Worm (Caenorhabditis elegans) whole organism, L1 larva: Measurements from ENCODE around the gene C07B5.8.

Experiments used
- C16A3.4 ChIP-seq: fragments of 150-350 bp; optimal IDR thresholded peaks from 2 replicates; lab custom pipeline; 2014; ENCODE audit warnings: missing biosample characterization, missing genetic modification characterization
- aha-1 ChIP-seq: fragments of 150-350 bp; optimal IDR thresholded peaks from 2 replicates; lab custom pipeline; 2014; ENCODE audit warnings: missing biosample characterization, missing genetic modification characterization
- ama-1 ChIP-seq: fragments of 150-350 bp; optimal IDR thresholded peaks from 2 replicates; lab custom pipeline; 2014
- blmp-1 ChIP-seq: fragments of 150-350 bp; optimal IDR thresholded peaks from 2 replicates; lab custom pipeline; 2014; ENCODE audit warnings: missing biosample characterization, missing genetic modification characterization
- ceh-63 ChIP-seq: fragments of 200-800 bp; sonication (Bioruptor generic); optimal IDR thresholded peaks from 2 replicates; lab custom pipeline; 2018; ENCODE audit warnings: mild to moderate bottlenecking, missing genetic modification characterization, missing compliant biosample characterization
- ceh-8 ChIP-seq: fragments of 200-800 bp; sonication (Bioruptor generic); optimal IDR thresholded peaks from 2 replicates; lab custom pipeline; 2018; ENCODE audit warnings: mild to moderate bottlenecking, missing genetic modification characterization, moderate library complexity, missing compliant biosample characterization
- ceh-88 ChIP-seq: fragments of 200-800 bp; sonication (Bioruptor generic); IDR thresholded peaks from 2 replicates; pipeline ENCODE4 v1.3.6; 2022; ENCODE audit warnings: missing genetic modification characterization, missing compliant biosample characterization
- ceh-90 ChIP-seq: sonication (generic microtip); optimal IDR thresholded peaks from 2 replicates; lab custom pipeline; 2016; ENCODE audit warnings: missing genetic modification characterization, missing compliant biosample characterization
- ces-1 ChIP-seq: fragments of 150-350 bp; optimal IDR thresholded peaks from 2 replicates; lab custom pipeline; 2014; ENCODE audit warnings: missing biosample characterization, missing genetic modification reagents, missing genetic modification characterization
- dpl-1 ChIP-seq, 3 experiments: fragments of 150-350 bp in 2 of 3; sonication (generic microtip) in 1 of 3; optimal IDR thresholded peaks; 2 replicates each; lab custom pipeline; 2014 to 2017; ENCODE audit warnings: missing biosample characterization in 3 of 3, missing genetic modification characterization in 3 of 3, missing genetic modification reagents in 3 of 3
- dsc-1 ChIP-seq: sonication (generic microtip); optimal IDR thresholded peaks from 2 replicates; lab custom pipeline; 2016; ENCODE audit warnings: mild to moderate bottlenecking, missing genetic modification characterization, missing compliant biosample characterization
- efl-3 ChIP-seq: fragments of 200-800 bp; sonication (Bioruptor generic); optimal IDR thresholded peaks from 2 replicates; lab custom pipeline; 2018; ENCODE audit warnings: mild to moderate bottlenecking, missing genetic modification characterization, missing compliant biosample characterization
- egl-13 ChIP-seq: sonication (generic microtip); optimal IDR thresholded peaks from 2 replicates; lab custom pipeline; 2016; ENCODE audit warnings: missing genotype, missing genetic modification reagents, missing genetic modification characterization, missing compliant biosample characterization
- egl-27 ChIP-seq, 2 experiments: fragments of 150-350 bp in 1 of 2; sonication (generic microtip); optimal IDR thresholded peaks; 3 replicates each; lab custom pipeline; 2017 to 2018; ENCODE audit warnings: missing biosample characterization in 2 of 2, missing genetic modification characterization in 2 of 2, missing genetic modification reagents in 2 of 2
- elt-2 ChIP-seq: sonication (generic microtip); optimal IDR thresholded peaks from 2 replicates; lab custom pipeline; 2016; ENCODE audit warnings: missing genetic modification characterization, mild to moderate bottlenecking, inconsistent platforms, missing compliant biosample characterization, missing genetic modification reagents
- elt-3 ChIP-seq, 6 experiments: fragments of 150-350 bp in 1 of 6; sonication (generic microtip); optimal IDR thresholded peaks; 2 replicates each; lab custom pipeline; 2017 to 2018; ENCODE audit warnings: missing biosample characterization in 6 of 6, missing genetic modification characterization in 6 of 6, inconsistent platforms in 1 of 6
- ets-5 ChIP-seq: fragments of 200-800 bp; sonication (Bioruptor generic); IDR thresholded peaks from 2 replicates; pipeline ENCODE4 v1.3.6; 2022; ENCODE audit warnings: missing genetic modification characterization, missing compliant biosample characterization
- fkh-4 ChIP-seq: sonication (generic microtip); optimal IDR thresholded peaks from 2 replicates; lab custom pipeline; 2016; ENCODE audit warnings: missing compliant biosample characterization, missing genetic modification characterization, borderline replicate concordance
- fkh-8 ChIP-seq: sonication (generic microtip); optimal IDR thresholded peaks from 2 replicates; lab custom pipeline; 2016; ENCODE audit warnings: mild to moderate bottlenecking, missing genetic modification characterization, missing compliant biosample characterization
- fos-1 ChIP-seq: fragments of 150-350 bp; optimal IDR thresholded peaks from 2 replicates; lab custom pipeline; 2014; ENCODE audit warnings: missing biosample characterization, missing genetic modification characterization
- hlh-4 ChIP-seq: sonication (generic microtip); optimal IDR thresholded peaks from 2 replicates; lab custom pipeline; 2016; ENCODE audit warnings: mild to moderate bottlenecking, missing genetic modification characterization, missing compliant biosample characterization
- hpl-2 ChIP-seq: fragments of 150-350 bp; optimal IDR thresholded peaks from 2 replicates; lab custom pipeline; 2014; ENCODE audit warnings: missing biosample characterization, missing genetic modification reagents, missing genetic modification characterization
- isw-1 ChIP-seq: fragments of 200-800 bp; sonication (Bioruptor generic); IDR thresholded peaks from 2 replicates; pipeline ENCODE4 v1.3.6; 2022; ENCODE audit warnings: missing genetic modification characterization, missing compliant biosample characterization
- jun-1 ChIP-seq: fragments of 150-350 bp; optimal IDR thresholded peaks from 2 replicates; lab custom pipeline; 2014; ENCODE audit warnings: missing biosample characterization, missing genetic modification reagents, missing genetic modification characterization
- lin-13 ChIP-seq: fragments of 150-350 bp; optimal IDR thresholded peaks from 2 replicates; lab custom pipeline; 2014; ENCODE audit warnings: missing biosample characterization, missing genetic modification reagents, missing genetic modification characterization
- lin-14 ChIP-seq: fragments of 200-800 bp; sonication (Bioruptor generic); optimal IDR thresholded peaks from 2 replicates; lab custom pipeline; 2018; ENCODE audit warnings: mild to moderate bottlenecking, missing genetic modification characterization, moderate library complexity, missing compliant biosample characterization
- lin-35 ChIP-seq, 2 experiments: fragments of 150-350 bp; optimal IDR thresholded peaks; 2 replicates each; lab custom pipeline; 2014; ENCODE audit warnings: missing biosample characterization in 2 of 2, missing genetic modification characterization in 2 of 2, missing genetic modification reagents in 2 of 2
- lin-39 ChIP-seq: fragments of 150-350 bp; optimal IDR thresholded peaks from 2 replicates; lab custom pipeline; 2014; ENCODE audit warnings: missing biosample characterization, missing genetic modification reagents, missing genetic modification characterization
- lir-3 ChIP-seq: sonication (generic microtip); optimal IDR thresholded peaks from 2 replicates; lab custom pipeline; 2016; ENCODE audit warnings: mild to moderate bottlenecking, missing genetic modification characterization, moderate library complexity, missing compliant biosample characterization; ENCODE audit not compliant: poor library complexity
- lsy-2 ChIP-seq, 2 experiments: fragments of 150-350 bp; optimal IDR thresholded peaks; 2 replicates each; lab custom pipeline; 2014; ENCODE audit warnings: missing biosample characterization in 2 of 2, missing genetic modification characterization in 2 of 2
- mdl-1 ChIP-seq, 2 experiments: fragments of 150-350 bp; optimal IDR thresholded peaks; 2 replicates each; lab custom pipeline; 2014 to 2017; ENCODE audit warnings: missing biosample characterization in 2 of 2, missing genetic modification characterization in 2 of 2, inconsistent platforms in 1 of 2
- mef-2 ChIP-seq: fragments of 150-350 bp; optimal IDR thresholded peaks from 2 replicates; lab custom pipeline; 2014; ENCODE audit warnings: missing biosample characterization, missing genetic modification characterization
- mep-1 ChIP-seq: fragments of 150-350 bp; optimal IDR thresholded peaks from 2 replicates; lab custom pipeline; 2014; ENCODE audit warnings: missing biosample characterization, missing genetic modification characterization
- nhr-12 ChIP-seq: sonication (generic microtip); optimal IDR thresholded peaks from 2 replicates; lab custom pipeline; 2017; ENCODE audit warnings: missing biosample characterization, missing genetic modification characterization
- nhr-20 ChIP-seq: sonication (generic microtip); optimal IDR thresholded peaks from 2 replicates; lab custom pipeline; 2016; ENCODE audit warnings: mild to moderate bottlenecking, missing genetic modification characterization, missing compliant biosample characterization
- nhr-237 ChIP-seq: fragments of 150-350 bp; optimal IDR thresholded peaks from 2 replicates; lab custom pipeline; 2014; ENCODE audit warnings: missing biosample characterization, missing genetic modification characterization
- nhr-47 ChIP-seq: sonication (generic microtip); optimal IDR thresholded peaks from 2 replicates; lab custom pipeline; 2016; ENCODE audit warnings: mild to moderate bottlenecking, missing genetic modification characterization, moderate library complexity, missing compliant biosample characterization
- nhr-71 ChIP-seq: sonication (generic microtip); optimal IDR thresholded peaks from 2 replicates; lab custom pipeline; 2016; ENCODE audit warnings: mild to moderate bottlenecking, missing genetic modification characterization, moderate library complexity, missing compliant biosample characterization
- nhr-76 ChIP-seq: sonication (generic microtip); optimal IDR thresholded peaks from 2 replicates; lab custom pipeline; 2017; ENCODE audit warnings: missing biosample characterization, missing genetic modification characterization
- nhr-84 ChIP-seq: sonication (generic microtip); optimal IDR thresholded peaks from 2 replicates; lab custom pipeline; 2017; ENCODE audit warnings: missing biosample characterization, missing genetic modification characterization
- pax-3 ChIP-seq: fragments of 200-800 bp; sonication (Bioruptor generic); optimal IDR thresholded peaks from 2 replicates; lab custom pipeline; 2018; ENCODE audit warnings: mild to moderate bottlenecking, missing genetic modification characterization, moderate library complexity, missing compliant biosample characterization
- pqm-1 ChIP-seq: sonication (generic microtip); optimal IDR thresholded peaks from 3 replicates; lab custom pipeline; 2017; ENCODE audit warnings: missing biosample characterization, missing genetic modification characterization
- rnt-1 ChIP-seq: sonication (generic microtip); optimal IDR thresholded peaks from 2 replicates; lab custom pipeline; 2016; ENCODE audit warnings: mild to moderate bottlenecking, missing genetic modification characterization, moderate library complexity, missing compliant biosample characterization
- snpc-4 ChIP-seq: fragments of 150-350 bp; optimal IDR thresholded peaks from 2 replicates; lab custom pipeline; 2014; ENCODE audit warnings: missing biosample characterization, missing genetic modification characterization
- snu-23 ChIP-seq: sonication (generic microtip); optimal IDR thresholded peaks from 2 replicates; lab custom pipeline; 2016; ENCODE audit warnings: missing genetic modification characterization, missing compliant biosample characterization
- sox-4 ChIP-seq: sonication (generic microtip); optimal IDR thresholded peaks from 2 replicates; lab custom pipeline; 2016; ENCODE audit warnings: missing genetic modification characterization, missing compliant biosample characterization
- sptf-1 ChIP-seq: fragments of 150-350 bp; optimal IDR thresholded peaks from 2 replicates; lab custom pipeline; 2014; ENCODE audit warnings: missing biosample characterization, missing genetic modification characterization
- unc-130 ChIP-seq: fragments of 150-350 bp; optimal IDR thresholded peaks from 2 replicates; lab custom pipeline; 2017; ENCODE audit warnings: missing biosample characterization, missing genetic modification characterization, inconsistent platforms
- xbp-1 ChIP-seq: sonication (generic microtip); optimal IDR thresholded peaks from 2 replicates; lab custom pipeline; 2016; ENCODE audit warnings: missing genetic modification characterization, missing compliant biosample characterization

The C07B5.8 gene

DNA sequence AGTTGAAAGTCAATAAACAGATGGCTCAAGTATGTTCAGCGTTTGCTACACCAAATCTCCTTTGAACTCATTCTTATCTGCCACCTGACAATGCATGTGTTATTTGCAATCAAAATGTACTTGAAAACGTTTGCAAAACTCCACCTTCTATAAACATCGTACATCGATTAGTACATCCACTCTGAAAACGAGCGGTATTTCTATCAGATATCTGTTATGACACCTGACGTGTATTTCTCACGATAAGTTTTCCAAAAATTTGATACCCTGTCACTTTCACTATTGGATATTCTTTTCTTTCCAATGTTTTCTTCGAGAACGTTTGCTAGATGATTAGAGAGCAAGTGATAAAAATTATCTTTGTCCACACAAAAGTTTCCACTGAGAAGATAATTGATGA lies 7.8 kb upstream of the C07B5.8 start (continued):
- TF ChIP-seq fos-1 (tag; lab: Kevin White, UChicago) = no peak
- peak in 1 of 6 experiments; percentile 24 for TF ChIP-seq elt-3 (tag; optimal IDR thresholded peaks at IDR 0.05; lab: Kevin White, UChicago)
- peak in 1 of 2 experiments; percentile 40 for TF ChIP-seq lsy-2 (tag; optimal IDR thresholded peaks at IDR 0.05; lab: Kevin White, UChicago)
- TF ChIP-seq lin-39 (tag; lab: Kevin White, UChicago) = no peak
- TF ChIP-seq xbp-1 (tag; lab: Kevin White, UChicago) = no peak
- TF ChIP-seq blmp-1 (tag; lab: Kevin White, UChicago) = no peak
- TF ChIP-seq mep-1 = peak; percentile 38

DNA sequence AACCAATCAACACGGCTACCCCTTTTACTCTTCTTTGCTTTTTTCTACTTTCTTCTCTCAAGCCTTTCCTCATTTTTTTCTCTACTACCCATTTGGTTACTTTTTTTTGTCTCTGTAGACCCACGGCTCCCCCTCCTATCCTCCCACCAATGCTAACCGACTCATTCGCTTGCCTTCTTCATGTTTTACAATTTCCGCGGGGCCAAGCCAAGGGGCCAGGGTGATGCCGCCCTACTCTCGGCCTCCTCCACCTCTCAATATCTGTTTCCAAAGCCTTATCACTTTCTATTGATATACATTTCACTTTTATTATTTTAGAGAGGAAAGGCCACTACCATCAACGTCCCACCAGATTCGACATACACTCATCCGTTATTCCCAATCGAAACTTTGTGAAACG lies 6.8 kb upstream of the C07B5.8 start, which contains the start of gene F49E2.5:
F49E2.5 (plus strand) TSS at position 301 of the 400 bp plus-strand sequence.
- TF ChIP-seq blmp-1 (tag; lab: Kevin White, UChicago) (peak; percentile 41), lin-14 (GFP tag; lab: Kevin White, UChicago) (peak; percentile 17), sox-4 (tag; lab: Kevin White, UChicago) (no peak), xbp-1 (tag; lab: Kevin White, UChicago) (no peak)
- TF ChIP-seq, all 84 proteins: peak for 2

DNA sequence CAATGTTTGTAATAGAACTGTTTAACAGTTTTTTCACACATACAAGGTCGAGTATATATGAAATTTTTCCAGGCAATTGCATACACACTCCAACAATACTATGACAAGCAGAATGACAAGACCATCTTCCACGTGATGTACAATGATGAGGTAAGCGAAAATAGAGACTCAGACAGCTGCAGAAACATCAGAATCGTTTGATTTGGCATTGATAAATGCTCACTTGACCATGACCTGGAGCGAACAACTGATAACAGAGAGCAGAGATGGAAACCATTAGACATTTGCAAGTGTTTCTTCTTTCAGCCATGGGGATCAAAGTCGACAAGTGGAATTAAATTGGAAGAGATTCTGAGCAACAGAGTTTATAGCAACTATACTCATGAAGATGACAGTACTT lies 3.9 kb upstream of the C07B5.8 start:
- TF ChIP-seq efl-3 (GFP tag; lab: Kevin White, UChicago) = no peak
- no peak for TF ChIP-seq nhr-84
- TF ChIP-seq ceh-88 (GFP tag; lab: Robert Waterston, UW) = no peak
- TF ChIP-seq nhr-71 (tag; lab: Kevin White, UChicago) = peak; percentile 56
- peak; percentile 11 for TF ChIP-seq hpl-2 (GFP tag; lab: Kevin White, UChicago)
- no peak for TF ChIP-seq snpc-4 (tag; lab: Kevin White, UChicago)
- TF ChIP-seq elt-2 (tag; lab: Kevin White, UChicago) = peak; percentile 94
- no peak for TF ChIP-seq rnt-1 (tag; lab: Kevin White, UChicago)
- peak in 1 of 2 experiments; percentile 70 for TF ChIP-seq mdl-1 (tag; optimal IDR thresholded peaks at IDR 0.05; lab: Kevin White, UChicago)
- no peak for TF ChIP-seq xbp-1 (tag; lab: Kevin White, UChicago)
- TF ChIP-seq lir-3 (tag; lab: Kevin White, UChicago) = no peak
- TF ChIP-seq ceh-90 (tag; lab: Kevin White, UChicago) = no peak
- no peak for TF ChIP-seq ets-5 (GFP tag; lab: Robert Waterston, UW)
- no peak for TF ChIP-seq egl-13 (tag; lab: Kevin White, UChicago)
- TF ChIP-seq hlh-4 (tag; lab: Kevin White, UChicago) = no peak
- TF ChIP-seq dpl-1 (GFP tag; optimal IDR thresholded peaks at IDR 0.05; lab: Kevin White, UChicago) = no peak
- no peak for TF ChIP-seq aha-1 (tag; lab: Kevin White, UChicago)
- TF ChIP-seq fkh-8 (tag; lab: Kevin White, UChicago) = no peak
- no peak for TF ChIP-seq lin-39 (tag; lab: Kevin White, UChicago)
- no peak for TF ChIP-seq fkh-4 (tag; lab: Kevin White, UChicago)
- no peak for TF ChIP-seq ceh-63 (GFP tag; lab: Kevin White, UChicago)
- no peak for TF ChIP-seq dsc-1 (tag; lab: Kevin White, UChicago)
- no peak for TF ChIP-seq ceh-8
- TF ChIP-seq sptf-1 (tag; lab: Kevin White, UChicago) = no peak
- no peak for TF ChIP-seq C16A3.4 (tag; lab: Kevin White, UChicago)
- TF ChIP-seq jun-1 (tag; lab: Kevin White, UChicago) = peak; percentile 16
- peak; percentile 68 for TF ChIP-seq nhr-20 (tag; lab: Kevin White, UChicago)
- no peak for TF ChIP-seq isw-1
- no peak for TF ChIP-seq unc-130 (tag; lab: Kevin White, UChicago)
- no peak for TF ChIP-seq ama-1 (lab: Kevin White, UChicago)
- no peak for TF ChIP-seq nhr-76 (tag; lab: Kevin White, UChicago)
- no peak for TF ChIP-seq nhr-237
- TF ChIP-seq egl-27 (tag; optimal IDR thresholded peaks at IDR 0.05; lab: Kevin White, UChicago) = no peak
- peak; percentile 36 for TF ChIP-seq snu-23 (GFP tag; lab: Kevin White, UChicago)
- no peak for TF ChIP-seq pax-3 (tag; lab: Kevin White, UChicago)
- TF ChIP-seq lin-35 (GFP tag; optimal IDR thresholded peaks at IDR 0.05; lab: Kevin White, UChicago) = peak in 1 of 2 experiments; percentile 71
- no peak for TF ChIP-seq mef-2 (tag; lab: Kevin White, UChicago)
- TF ChIP-seq lin-13 (GFP tag; lab: Kevin White, UChicago) = no peak
- TF ChIP-seq pqm-1 (tag; lab: Kevin White, UChicago) = no peak
- no peak for TF ChIP-seq ces-1
- TF ChIP-seq nhr-12 (tag; lab: Kevin White, UChicago) = no peak
- no peak for TF ChIP-seq nhr-47 (tag; lab: Kevin White, UChicago)
